Worm (Caenorhabditis elegans) whole organism, late embryonic: Measurements from ENCODE around the gene C31H1.5.

Source experiments
- K02D7.2 ChIP-seq: sonication (generic microtip); optimal IDR thresholded peaks from 2 replicates; lab custom pipeline; 2017; ENCODE audit warnings: mild to moderate bottlenecking, missing genetic modification characterization, missing compliant biosample characterization
- Y22D7AL.16 ChIP-seq: sonication (generic microtip); optimal IDR thresholded peaks from 2 replicates; lab custom pipeline; 2016; ENCODE audit warnings: missing genetic modification characterization, missing compliant biosample characterization
- ama-1 ChIP-seq: fragments of 150-350 bp; optimal IDR thresholded peaks from 2 replicates; lab custom pipeline; 2014
- ceh-14 ChIP-seq: sonication (generic microtip); optimal IDR thresholded peaks from 2 replicates; lab custom pipeline; 2016; ENCODE audit warnings: missing genotype, missing genetic modification characterization, missing compliant biosample characterization
- ceh-19 ChIP-seq: fragments of 200-800 bp; sonication (Bioruptor generic); optimal IDR thresholded peaks from 2 replicates; lab custom pipeline; 2018; ENCODE audit warnings: mild to moderate bottlenecking, missing genetic modification characterization, missing compliant biosample characterization
- ceh-22 ChIP-seq: sonication (generic microtip); optimal IDR thresholded peaks from 2 replicates; lab custom pipeline; 2017; ENCODE audit warnings: missing biosample characterization, missing genetic modification characterization
- ceh-24 ChIP-seq: sonication (generic microtip); optimal IDR thresholded peaks from 2 replicates; lab custom pipeline; 2016; ENCODE audit warnings: mild to moderate bottlenecking, missing genetic modification characterization, missing compliant biosample characterization
- ceh-30 ChIP-seq: fragments of 150-350 bp; optimal IDR thresholded peaks from 2 replicates; lab custom pipeline; 2014; ENCODE audit warnings: missing biosample characterization, missing genetic modification characterization
- ceh-48 ChIP-seq: sonication (generic microtip); optimal IDR thresholded peaks from 2 replicates; lab custom pipeline; 2016; ENCODE audit warnings: missing genetic modification characterization, inconsistent platforms, missing compliant biosample characterization
- che-1 ChIP-seq: sonication (generic microtip); optimal IDR thresholded peaks from 2 replicates; lab custom pipeline; 2016; ENCODE audit warnings: mild to moderate bottlenecking, missing genetic modification characterization, missing compliant biosample characterization
- dmd-4 ChIP-seq: sonication (generic microtip); optimal IDR thresholded peaks from 2 replicates; lab custom pipeline; 2016; ENCODE audit warnings: borderline replicate concordance, missing genetic modification characterization, missing compliant biosample characterization
- ets-4 ChIP-seq: sonication (generic microtip); optimal IDR thresholded peaks from 2 replicates; lab custom pipeline; 2016; ENCODE audit warnings: missing genetic modification characterization, missing compliant biosample characterization
- fkh-10 ChIP-seq: fragments of 150-350 bp; optimal IDR thresholded peaks from 2 replicates; lab custom pipeline; 2014; ENCODE audit warnings: missing biosample characterization, missing genetic modification reagents, missing genetic modification characterization
- fkh-6 ChIP-seq: sonication (generic microtip); optimal IDR thresholded peaks from 2 replicates; lab custom pipeline; 2016; ENCODE audit warnings: missing genetic modification characterization, missing compliant biosample characterization
- gmeb-2 ChIP-seq: sonication (generic microtip); optimal IDR thresholded peaks from 2 replicates; lab custom pipeline; 2016; ENCODE audit warnings: missing genetic modification characterization, inconsistent platforms, missing compliant biosample characterization
- hlh-30 ChIP-seq: sonication (generic microtip); optimal IDR thresholded peaks from 2 replicates; lab custom pipeline; 2017; ENCODE audit warnings: antibody characterized with exemption, missing genetic modification characterization, missing compliant biosample characterization; ENCODE audit not compliant: insufficient read depth
- hlh-8 ChIP-seq: sonication (generic microtip); optimal IDR thresholded peaks from 2 replicates; lab custom pipeline; 2016; ENCODE audit warnings: missing genotype, missing genetic modification characterization, missing compliant biosample characterization
- madf-2 ChIP-seq: sonication (generic microtip); optimal IDR thresholded peaks from 2 replicates; lab custom pipeline; 2017; ENCODE audit warnings: missing genetic modification characterization, missing compliant biosample characterization
- nfya-1 ChIP-seq: sonication (generic microtip); optimal IDR thresholded peaks from 2 replicates; lab custom pipeline; 2017; ENCODE audit warnings: missing genetic modification characterization, mild to moderate bottlenecking, missing compliant biosample characterization, antibody characterized with exemption, moderate library complexity
- odd-2 ChIP-seq: sonication (generic microtip); optimal IDR thresholded peaks from 2 replicates; lab custom pipeline; 2017; ENCODE audit warnings: antibody characterized with exemption, mild to moderate bottlenecking, missing genetic modification characterization, missing compliant biosample characterization
- pag-3 ChIP-seq: sonication (generic microtip); optimal IDR thresholded peaks from 2 replicates; lab custom pipeline; 2016; ENCODE audit warnings: missing compliant biosample characterization, missing genetic modification characterization, borderline replicate concordance
- pat-9 ChIP-seq: fragments of 200-800 bp; sonication (Bioruptor generic); optimal IDR thresholded peaks from 2 replicates; lab custom pipeline; 2018; ENCODE audit warnings: mild to moderate bottlenecking, missing genetic modification characterization, moderate library complexity, missing compliant biosample characterization
- pax-1 ChIP-seq: fragments of 150-350 bp; optimal IDR thresholded peaks from 2 replicates; lab custom pipeline; 2014; ENCODE audit warnings: missing biosample characterization, missing genetic modification characterization
- pha-2 ChIP-seq: sonication (generic microtip); optimal IDR thresholded peaks from 2 replicates; lab custom pipeline; 2017; ENCODE audit warnings: mild to moderate bottlenecking, missing genetic modification characterization, missing compliant biosample characterization
- sdc-2 ChIP-seq: sonication (generic microtip); optimal IDR thresholded peaks from 2 replicates; lab custom pipeline; 2016; ENCODE audit warnings: missing genotype, missing genetic modification characterization, missing compliant biosample characterization
- syd-9 ChIP-seq: sonication (generic microtip); optimal IDR thresholded peaks from 2 replicates; lab custom pipeline; 2016; ENCODE audit warnings: mild to moderate bottlenecking, missing genetic modification characterization, moderate library complexity, missing compliant biosample characterization
- ttx-3 ChIP-seq: sonication (generic microtip); optimal IDR thresholded peaks from 2 replicates; lab custom pipeline; 2016; ENCODE audit warnings: missing genetic modification reagents, missing genetic modification characterization, missing compliant biosample characterization
- unc-42 ChIP-seq: sonication (generic microtip); optimal IDR thresholded peaks from 2 replicates; lab custom pipeline; 2016; ENCODE audit warnings: missing genotype, missing genetic modification characterization, missing compliant biosample characterization
- unc-55 ChIP-seq: sonication (generic microtip); optimal IDR thresholded peaks from 2 replicates; lab custom pipeline; 2017; ENCODE audit warnings: missing biosample characterization, missing genetic modification reagents, missing genetic modification characterization
- ztf-16 ChIP-seq: sonication (generic microtip); optimal IDR thresholded peaks from 2 replicates; lab custom pipeline; 2017; ENCODE audit warnings: missing genetic modification characterization, missing compliant biosample characterization

Gene C31H1.5

ce11 chrIV:5817459-5817858, 20.9 kb upstream of the C31H1.5 start (continued):
- TF ChIP-seq ets-4 (no peak), fkh-10 (GFP tag; lab: Kevin White, UChicago) (no peak), ceh-22 (no peak)

ce11 chrIV:5816466-5816865, 19.9 kb upstream of the C31H1.5 start:
- TF ChIP-seq syd-9 (no peak), madf-2 (tag; lab: Kevin White, UChicago) (no peak), dmd-4 (no peak), che-1 (no peak), hlh-8 (no peak), ceh-24 (no peak)

- TF ChIP-seq odd-2 (no peak), pha-2 (tag; lab: Kevin White, UChicago) (no peak), ceh-22 (no peak), hlh-8 (no peak), ceh-30 (tag; lab: Kevin White, UChicago) (no peak), ztf-16 (tag; lab: Kevin White, UChicago) (no peak), ceh-48 (tag; lab: Kevin White, UChicago) (no peak), che-1 (no peak), sdc-2 (tag; lab: Kevin White, UChicago) (no peak), fkh-6 (tag; lab: Kevin White, UChicago) (no peak), gmeb-2 (tag; lab: Kevin White, UChicago) (no peak), Y22D7AL.16 (no peak), hlh-30 (no peak), ceh-19 (GFP tag; lab: Kevin White, UChicago) (no peak), K02D7.2 (tag; lab: Kevin White, UChicago) (no peak), pag-3 (no peak)
Measured at ce11 chrIV:5814092-5814650, 17.6 kb upstream of the C31H1.5 start, which contains the start of gene oops-1. Gene oops-1, minus strand, starts transcription at chrIV:5814142.

ce11 chrIV:5811079-5811622, 14.6 kb upstream of the C31H1.5 start:
- TF ChIP-seq unc-42 (tag; lab: Kevin White, UChicago) (peak; percentile 31), ceh-22 (no peak), unc-55 (GFP tag; lab: Kevin White, UChicago) (peak; percentile 98)

- TF ChIP-seq pax-1 (tag; lab: Kevin White, UChicago) (no peak), ttx-3 (peak; percentile 17), ama-1 (lab: Kevin White, UChicago) (no peak), unc-42 (tag; lab: Kevin White, UChicago) (peak; percentile 27)
Measured at ce11 chrIV:5809733-5810132, 13.1 kb upstream of the C31H1.5 start.

- TF ChIP-seq pha-2 (tag; lab: Kevin White, UChicago): no peak
- TF ChIP-seq pax-1 (tag; lab: Kevin White, UChicago): no peak
- TF ChIP-seq nfya-1 (tag; lab: Kevin White, UChicago): peak; percentile 85
Measured at ce11 chrIV:5806909-5807308, 10.3 kb upstream of the C31H1.5 start, which contains the start of gene lntl-1. Gene lntl-1, minus strand, starts transcription at chrIV:5807093.

ce11 chrIV:5806348-5806747, 9.8 kb upstream of the C31H1.5 start:
- TF ChIP-seq pat-9: no peak
- TF ChIP-seq ceh-14 (tag; lab: Kevin White, UChicago): no peak
- peak; percentile 96 for TF ChIP-seq pax-1 (tag; lab: Kevin White, UChicago)
